Worm (Caenorhabditis elegans) whole organism, young adult: ENCODE results near the gene catp-6.
"Not testable (repeated sequence)": the region's sequence is repeated elsewhere in the genome, so short reads cannot be mapped to it uniquely, and the experiment has no call there.

Experiments
- B0019.2 ChIP-seq: fragments of 200-800 bp; sonication (Bioruptor generic); conservative IDR thresholded peaks from 2 replicates; pipeline ENCODE4 v1.3.6; 2022; ENCODE audit warnings: missing genetic modification reagents, missing genetic modification characterization, missing compliant biosample characterization
- Y67H2A.10 ChIP-seq: fragments of 200-800 bp; sonication (Bioruptor generic); conservative IDR thresholded peaks from 2 replicates; pipeline ENCODE4 v1.3.6; 2022; ENCODE audit warnings: missing genetic modification reagents, missing genetic modification characterization, missing compliant biosample characterization
- aptf-2 ChIP-seq: fragments of 200-800 bp; sonication (Bioruptor generic); conservative IDR thresholded peaks from 2 replicates; pipeline ENCODE4 v1.3.6; 2022; ENCODE audit warnings: missing genetic modification reagents, missing genetic modification characterization, missing compliant biosample characterization
- attf-6 ChIP-seq: fragments of 200-800 bp; sonication (Bioruptor generic); IDR thresholded peaks from 2 replicates; pipeline ENCODE4 v1.3.6; 2022; ENCODE audit warnings: missing genetic modification reagents, missing genetic modification characterization, missing compliant biosample characterization
- ceh-27 ChIP-seq: fragments of 200-800 bp; sonication (Bioruptor generic); optimal IDR thresholded peaks from 2 replicates; lab custom pipeline; 2018; ENCODE audit warnings: mild to moderate bottlenecking, missing genetic modification characterization, moderate library complexity, missing compliant biosample characterization
- ceh-40 ChIP-seq: fragments of 200-800 bp; sonication (Bioruptor generic); IDR thresholded peaks from 2 replicates; pipeline ENCODE4 v1.3.6; 2022; ENCODE audit warnings: missing genetic modification characterization, missing compliant biosample characterization
- dpff-1 ChIP-seq: sonication (generic microtip); optimal IDR thresholded peaks from 2 replicates; lab custom pipeline; 2017; ENCODE audit warnings: mild to moderate bottlenecking, missing genetic modification characterization, missing compliant biosample characterization
- hlh-12 ChIP-seq: sonication (generic microtip); optimal IDR thresholded peaks from 2 replicates; lab custom pipeline; 2016; ENCODE audit warnings: missing genetic modification characterization, missing compliant biosample characterization
- hsf-1 ChIP-seq: fragments of 200-800 bp; sonication (Bioruptor generic); IDR thresholded peaks from 2 replicates; pipeline ENCODE4 v1.3.6; 2022; ENCODE audit warnings: missing genetic modification reagents, missing genetic modification characterization, missing compliant biosample characterization
- nfya-1 ChIP-seq: sonication (generic microtip); optimal IDR thresholded peaks from 2 replicates; lab custom pipeline; 2017; ENCODE audit warnings: antibody characterized with exemption, missing compliant biosample characterization, missing genetic modification characterization, borderline replicate concordance; ENCODE audit not compliant: insufficient read depth
- sea-2 ChIP-seq: fragments of 200-800 bp; sonication (Bioruptor generic); IDR thresholded peaks from 2 replicates; pipeline ENCODE4 v1.3.6; 2022; ENCODE audit warnings: missing genetic modification characterization, missing compliant biosample characterization
- unc-62 ChIP-seq: fragments of 150-350 bp; optimal IDR thresholded peaks from 2 replicates; lab custom pipeline; 2014; ENCODE audit warnings: missing biosample characterization, missing genetic modification reagents, missing genetic modification characterization
- zim-3 ChIP-seq: sonication (generic microtip); optimal IDR thresholded peaks from 2 replicates; lab custom pipeline; 2017; ENCODE audit warnings: mild to moderate bottlenecking, missing genetic modification characterization, moderate library complexity, missing compliant biosample characterization

The catp-6 gene

DNA sequence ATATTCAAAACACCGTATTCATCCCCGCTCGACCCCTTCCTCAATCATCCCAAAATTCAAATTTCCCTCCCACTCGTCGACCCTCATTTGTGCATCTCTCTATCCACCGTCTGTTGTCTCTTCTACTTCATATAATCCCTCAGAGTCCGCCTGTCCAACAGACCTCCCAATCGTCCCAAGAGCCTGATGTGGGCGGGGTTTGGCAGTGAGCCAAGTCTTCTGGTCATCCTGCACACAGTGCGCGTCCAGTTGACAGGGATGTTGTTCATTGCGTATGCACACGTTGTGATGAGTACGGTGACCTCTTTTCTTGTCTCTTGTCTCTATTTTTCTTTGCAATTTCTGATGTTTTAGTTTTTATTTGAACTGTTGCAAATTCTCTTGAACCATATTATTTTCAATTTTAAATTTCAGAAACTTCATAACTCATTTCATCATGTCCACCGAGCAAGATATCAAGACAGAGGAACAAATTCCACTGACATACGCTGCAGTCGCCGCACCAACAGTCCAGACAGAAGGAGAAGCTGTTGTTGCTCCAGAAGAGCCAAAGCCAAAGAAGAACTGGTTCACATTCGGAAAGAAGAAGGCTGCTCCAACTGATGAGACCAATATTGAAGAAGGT, 52.2 kb downstream of the catp-6 start, which contains the start of gene cav-1:
Gene cav-1, plus strand, starts transcription at position 415 of the 625 bp plus-strand sequence.
- TF ChIP-seq ceh-40 (no peak), sea-2 (no peak), ceh-27 (no peak), aptf-2 (GFP tag; lab: Robert Waterston, UW) (0 out of 2 replicates have a peak, but pooled peaks have one; percentile 53), hsf-1 (GFP tag; lab: Robert Waterston, UW) (no peak), unc-62 (peak; percentile 34), hlh-12 (tag; lab: Kevin White, UChicago) (no peak), nfya-1 (no peak), zim-3 (tag; lab: Kevin White, UChicago) (no peak)

DNA sequence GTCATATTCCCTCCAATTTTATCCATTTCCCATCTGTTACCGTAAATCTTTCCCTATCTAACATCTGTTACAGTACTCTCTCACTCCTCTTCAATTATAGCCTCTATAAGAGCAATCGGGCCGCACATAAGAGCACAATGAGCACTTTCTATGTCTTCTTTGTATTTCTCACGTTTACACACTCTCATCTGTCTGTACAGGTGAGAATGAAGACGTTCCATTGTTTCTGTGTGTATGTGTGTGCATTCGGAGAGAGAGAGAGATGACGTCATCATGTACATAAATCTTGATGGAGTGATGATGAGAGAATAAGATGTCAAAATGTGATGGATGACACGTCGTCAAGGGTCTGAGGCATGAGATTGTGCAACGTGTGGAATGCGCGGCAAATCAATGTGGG, 53.6 kb downstream of the catp-6 start:
- no peak for TF ChIP-seq B0019.2 (GFP tag; lab: Robert Waterston, UW)
- TF ChIP-seq unc-62 = peak; percentile 95

DNA sequence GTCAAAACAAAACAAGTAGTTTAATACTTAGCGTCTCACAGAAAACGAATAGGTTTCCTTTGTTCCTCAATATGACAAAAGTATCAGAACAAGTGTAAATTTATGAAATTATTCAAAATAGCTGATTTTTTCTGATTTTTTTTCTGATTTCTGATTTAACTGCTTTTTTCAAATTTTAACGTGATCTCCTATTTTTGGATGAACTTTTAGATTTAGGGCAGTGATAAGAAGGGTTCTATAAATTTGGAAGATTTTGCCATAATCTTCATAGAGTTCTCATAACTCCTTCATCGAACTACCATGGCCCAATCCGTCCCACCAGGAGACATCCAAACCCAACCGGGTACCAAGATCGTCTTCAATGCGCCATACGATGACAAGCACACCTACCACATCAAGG, 54.6 kb downstream of the catp-6 start, which contains the start of gene msp-78:
Gene msp-78, plus strand, starts transcription at position 301 of the 400 bp plus-strand sequence.
- not testable (repeated sequence) for TF ChIP-seq attf-6 (GFP tag; lab: Robert Waterston, UW); Y67H2A.10 (GFP tag; lab: Robert Waterston, UW); dpff-1 (tag; lab: Kevin White, UChicago)
